Worm (Caenorhabditis elegans) whole organism, L4/young adult: ENCODE measurements around the gene Y38C1BA.1.

Experiments used
- W03F9.2 ChIP-seq: fragments of 150-350 bp; optimal IDR thresholded peaks from 2 replicates; lab custom pipeline; 2014; ENCODE audit warnings: missing biosample characterization, missing genetic modification characterization
- dao-5 ChIP-seq: sonication (generic microtip); optimal IDR thresholded peaks from 2 replicates; lab custom pipeline; 2016; ENCODE audit warnings: missing genotype, missing genetic modification characterization, moderate library complexity, missing compliant biosample characterization
- him-1 ChIP-seq: sonication (generic microtip); optimal IDR thresholded peaks from 2 replicates; lab custom pipeline; 2016; ENCODE audit warnings: missing genotype, missing genetic modification reagents, missing genetic modification characterization, missing compliant biosample characterization

ce11 chrIV:1837134-1837533 is 33.4 kb upstream of the Y38C1BA.1 start:
- no peak for TF ChIP-seq W03F9.2 (tag; lab: Kevin White, UChicago)
- TF ChIP-seq him-1 (tag; lab: Kevin White, UChicago): no peak
- no peak for TF ChIP-seq dao-5 (tag; lab: Kevin White, UChicago)
